Fruit fly (Drosophila melanogaster) whole organism, embryonic: ENCODE data around the gene ClpP.

Experiments
- ATbp ChIP-seq: fragments of 200-800 bp; sonication (Bioruptor generic); optimal IDR thresholded peaks from 2 replicates; lab custom pipeline; 2017; ENCODE audit warnings: missing biosample characterization, mild to moderate bottlenecking, missing genetic modification characterization, missing genetic modification reagents
- Ada2b ChIP-seq: fragments of 200-800 bp; sonication (Bioruptor generic); IDR thresholded peaks from 2 replicates; pipeline ENCODE4 v1.3.6; 2022; ENCODE audit warnings: missing biosample characterization, missing genetic modification characterization
- Antp ChIP-seq: fragments of 200-800 bp; sonication (Bioruptor generic); optimal IDR thresholded peaks from 3 replicates; lab custom pipeline; 2016; ENCODE audit warnings: missing biosample characterization, missing genetic modification characterization
- Bgb ChIP-seq: fragments of 200-800 bp; sonication (Bioruptor generic); IDR thresholded peaks from 2 replicates; pipeline ENCODE4 v1.3.6; 2022; ENCODE audit warnings: missing biosample characterization, missing genetic modification characterization; ENCODE audit not compliant: partially characterized antibody
- Bteb2 ChIP-seq: fragments of 200-800 bp; sonication (Bioruptor generic); optimal IDR thresholded peaks from 2 replicates; lab custom pipeline; 2016; ENCODE audit warnings: missing biosample characterization, missing genetic modification characterization
- CG10366 ChIP-seq: fragments of 200-800 bp; sonication (Bioruptor generic); IDR thresholded peaks from 2 replicates; pipeline ENCODE4 v1.3.6; 2022; ENCODE audit warnings: missing biosample characterization, missing genetic modification characterization
- CG12769 ChIP-seq: fragments of 200-800 bp; sonication (Bioruptor generic); optimal IDR thresholded peaks from 2 replicates; lab custom pipeline; 2019; ENCODE audit warnings: missing biosample characterization, mild to moderate bottlenecking, missing genetic modification characterization, moderate library complexity
- CG1529 ChIP-seq: fragments of 200-800 bp; sonication (Bioruptor generic); optimal IDR thresholded peaks from 3 replicates; lab custom pipeline; 2018; ENCODE audit warnings: missing biosample characterization, missing genetic modification characterization
- CG15479 ChIP-seq: fragments of 200-800 bp; sonication (Bioruptor generic); optimal IDR thresholded peaks from 3 replicates; lab custom pipeline; 2019; ENCODE audit warnings: missing biosample characterization, mild to moderate bottlenecking, missing genetic modification characterization, moderate library complexity
- CG15696 ChIP-seq: fragments of 200-800 bp; sonication (Bioruptor generic); optimal IDR thresholded peaks from 2 replicates; lab custom pipeline; 2019; ENCODE audit warnings: missing biosample characterization, mild to moderate bottlenecking, missing genetic modification characterization, moderate library complexity
- CG16863 ChIP-seq: fragments of 200-800 bp; sonication (Bioruptor generic); optimal IDR thresholded peaks from 3 replicates; lab custom pipeline; 2016; ENCODE audit warnings: missing biosample characterization, missing genetic modification characterization
- CG17802 ChIP-seq: fragments of 200-800 bp; sonication (Bioruptor generic); optimal IDR thresholded peaks from 2 replicates; lab custom pipeline; 2018; ENCODE audit warnings: missing biosample characterization, mild to moderate bottlenecking, missing genetic modification characterization, moderate library complexity
- CG30403 ChIP-seq: fragments of 200-800 bp; sonication (Bioruptor generic); optimal IDR thresholded peaks from 3 replicates; lab custom pipeline; 2016; ENCODE audit warnings: missing biosample characterization, missing genetic modification characterization
- CG31388 ChIP-seq: fragments of 200-800 bp; sonication (Bioruptor generic); optimal IDR thresholded peaks from 2 replicates; lab custom pipeline; 2016; ENCODE audit warnings: missing biosample characterization, missing genetic modification characterization
- CG32772 ChIP-seq: fragments of 200-800 bp; sonication (Bioruptor generic); IDR thresholded peaks from 2 replicates; pipeline ENCODE4 v1.3.6; 2022; ENCODE audit warnings: missing biosample characterization, missing genetic modification characterization
- CG6254 ChIP-seq: fragments of 200-800 bp; sonication (Bioruptor generic); optimal IDR thresholded peaks from 3 replicates; lab custom pipeline; 2017; ENCODE audit warnings: mild to moderate bottlenecking, missing biosample characterization, missing genetic modification reagents, missing genetic modification characterization
- CG6765 ChIP-seq: fragments of 200-800 bp; sonication (Bioruptor generic); optimal IDR thresholded peaks from 3 replicates; lab custom pipeline; 2017; ENCODE audit warnings: missing biosample characterization, mild to moderate bottlenecking, missing genetic modification characterization
- CG7271 ChIP-seq: fragments of 200-800 bp; sonication (Bioruptor generic); optimal IDR thresholded peaks from 2 replicates; lab custom pipeline; 2018; ENCODE audit warnings: missing biosample characterization, mild to moderate bottlenecking, missing genetic modification characterization, moderate library complexity
- CG7786 ChIP-seq: fragments of 200-800 bp; sonication (Bioruptor generic); optimal IDR thresholded peaks from 2 replicates; lab custom pipeline; 2016; ENCODE audit warnings: missing biosample characterization, missing genetic modification characterization
- CG8089 ChIP-seq: fragments of 200-800 bp; sonication (Bioruptor generic); optimal IDR thresholded peaks from 3 replicates; lab custom pipeline; 2016; ENCODE audit warnings: missing biosample characterization, missing genetic modification characterization
- D ChIP-seq, 2 experiments: fragments of 200-800 bp in 1 of 2; fragments of >200 bp in 1 of 2; sonication (Bioruptor generic) in 1 of 2; optimal IDR thresholded peaks; 2 replicates in 1 of 2; 3 replicates in 1 of 2; lab custom pipeline; 2017; ENCODE audit warnings: mild to moderate bottlenecking in 1 of 2, missing biosample characterization in 1 of 2, missing genetic modification characterization in 1 of 2, missing genetic modification reagents in 1 of 2
- Doc2 ChIP-seq: fragments of 200-800 bp; sonication (Bioruptor generic); IDR thresholded peaks from 2 replicates; pipeline ENCODE4 v1.3.6; 2022; ENCODE audit warnings: missing biosample characterization, missing genetic modification characterization
- Doc3 ChIP-seq: fragments of 200-800 bp; sonication (Bioruptor generic); IDR thresholded peaks from 3 replicates; pipeline ENCODE4 v1.3.6; 2022; ENCODE audit warnings: missing biosample characterization, missing genetic modification characterization; ENCODE audit not compliant: partially characterized antibody
- H2.0 ChIP-seq: fragments of 200-800 bp; sonication (Bioruptor generic); IDR thresholded peaks from 2 replicates; pipeline ENCODE4 v1.3.6; 2022; ENCODE audit warnings: missing biosample characterization, missing genetic modification characterization
- HmgD ChIP-seq: fragments of 200-800 bp; sonication (Bioruptor generic); optimal IDR thresholded peaks from 3 replicates; lab custom pipeline; 2016; ENCODE audit warnings: missing biosample characterization, missing genetic modification characterization
- Lim3 ChIP-seq: fragments of 200-800 bp; sonication (Bioruptor generic); IDR thresholded peaks from 2 replicates; pipeline ENCODE4 v1.3.6; 2022; ENCODE audit warnings: missing biosample characterization, missing genetic modification characterization
- MTF-1 ChIP-seq: fragments of 200-800 bp; sonication (Bioruptor generic); optimal IDR thresholded peaks from 2 replicates; lab custom pipeline; 2018; ENCODE audit warnings: missing biosample characterization, mild to moderate bottlenecking, missing genetic modification characterization, borderline replicate concordance
- NC2α ChIP-seq: fragments of 200-800 bp; sonication (Bioruptor generic); optimal IDR thresholded peaks from 2 replicates; lab custom pipeline; 2016; ENCODE audit warnings: missing biosample characterization, missing genetic modification characterization
- NC2β ChIP-seq: fragments of 200-800 bp; sonication (Bioruptor generic); optimal IDR thresholded peaks from 2 replicates; lab custom pipeline; 2016; ENCODE audit warnings: missing biosample characterization, missing genetic modification characterization
- Neu2 ChIP-seq: fragments of 200-800 bp; sonication (Bioruptor generic); optimal IDR thresholded peaks from 3 replicates; lab custom pipeline; 2016; ENCODE audit warnings: missing biosample characterization, missing genetic modification characterization, borderline replicate concordance
- Oli ChIP-seq: fragments of 200-800 bp; sonication (Bioruptor generic); optimal IDR thresholded peaks from 2 replicates; lab custom pipeline; 2018; ENCODE audit warnings: missing biosample characterization, mild to moderate bottlenecking, missing genetic modification characterization, moderate library complexity
- Rfx ChIP-seq: fragments of 200-800 bp; sonication (Bioruptor generic); IDR thresholded peaks from 2 replicates; pipeline ENCODE4 v1.3.6; 2022; ENCODE audit warnings: missing biosample characterization, missing genetic modification characterization
- Taf1 ChIP-seq: fragments of 200-800 bp; sonication (Bioruptor generic); IDR thresholded peaks from 2 replicates; pipeline ENCODE4 v1.3.6; 2022; ENCODE audit warnings: missing biosample characterization, missing genetic modification characterization
- Tbp ChIP-seq: fragments of >200 bp; optimal IDR thresholded peaks from 2 replicates; lab custom pipeline; 2018; ENCODE audit warnings: missing biosample characterization, missing genetic modification characterization
- al ChIP-seq: fragments of 200-800 bp; sonication (Bioruptor generic); IDR thresholded peaks from 2 replicates; pipeline ENCODE4 v1.3.6; 2022; ENCODE audit warnings: missing biosample characterization, missing genetic modification characterization
- bowl ChIP-seq: fragments of 200-800 bp; sonication (Bioruptor generic); IDR thresholded peaks from 2 replicates; pipeline ENCODE4 v1.3.6; 2022; ENCODE audit warnings: missing biosample characterization, missing genetic modification characterization
- br ChIP-seq: fragments of >200 bp; optimal IDR thresholded peaks from 2 replicates; lab custom pipeline; 2017
- crc ChIP-seq: fragments of 200-800 bp; sonication (Bioruptor generic); optimal IDR thresholded peaks from 2 replicates; lab custom pipeline; 2016; ENCODE audit warnings: missing biosample characterization, missing genetic modification characterization
- gsb ChIP-seq: fragments of 200-800 bp; sonication (Bioruptor generic); IDR thresholded peaks from 2 replicates; pipeline ENCODE4 v1.3.6; 2022; ENCODE audit warnings: missing biosample characterization, missing genetic modification characterization
- gsb-n ChIP-seq: fragments of 200-800 bp; sonication (Bioruptor generic); optimal IDR thresholded peaks from 3 replicates; lab custom pipeline; 2018; ENCODE audit warnings: missing biosample characterization, mild to moderate bottlenecking, missing genetic modification characterization
- org-1 ChIP-seq: fragments of 200-800 bp; sonication (Bioruptor generic); optimal IDR thresholded peaks from 2 replicates; lab custom pipeline; 2017; ENCODE audit warnings: missing biosample characterization, missing genetic modification characterization
- pan ChIP-seq, 4 experiments: fragments of >200 bp in 3 of 4; fragments of 200-800 bp in 1 of 4; sonication (Bioruptor generic) in 1 of 4; optimal IDR thresholded peaks in 3 of 4; IDR thresholded peaks in 1 of 4; 2 replicates each; pipeline versions ENCODE4 v1.3.6 to Lab custom; 2017 to 2022; ENCODE audit warnings: missing biosample characterization in 2 of 4, missing genetic modification characterization in 2 of 4, mixed read lengths in 1 of 4
- pho ChIP-seq: fragments of 200-800 bp; sonication (Bioruptor generic); optimal IDR thresholded peaks from 2 replicates; lab custom pipeline; 2016; ENCODE audit warnings: missing biosample characterization, missing genetic modification characterization
- row ChIP-seq: fragments of 200-800 bp; sonication (Bioruptor generic); IDR thresholded peaks from 3 replicates; pipeline ENCODE4 v1.3.6; 2022; ENCODE audit warnings: missing biosample characterization, missing genetic modification characterization
- sima ChIP-seq: fragments of 200-800 bp; sonication (Bioruptor generic); optimal IDR thresholded peaks from 2 replicates; lab custom pipeline; 2016; ENCODE audit warnings: missing biosample characterization, missing genetic modification characterization
- slbo ChIP-seq: fragments of 200-800 bp; sonication (Bioruptor generic); IDR thresholded peaks from 2 replicates; pipeline ENCODE4 v1.3.6; 2022; ENCODE audit warnings: missing biosample characterization, missing genetic modification characterization
- slp2 ChIP-seq: fragments of 200-800 bp; sonication (Bioruptor generic); optimal IDR thresholded peaks from 2 replicates; lab custom pipeline; 2016; ENCODE audit warnings: missing biosample characterization, missing genetic modification characterization
- ssp ChIP-seq: fragments of 200-800 bp; sonication (Bioruptor generic); IDR thresholded peaks from 2 replicates; pipeline ENCODE4 v1.3.6; 2022; ENCODE audit warnings: missing biosample characterization, missing genetic modification characterization
- sug ChIP-seq: fragments of 200-800 bp; optimal IDR thresholded peaks from 2 replicates; lab custom pipeline; 2019; ENCODE audit warnings: missing biosample characterization, mild to moderate bottlenecking, missing genetic modification characterization, moderate library complexity
- ttk ChIP-seq: fragments of 200-800 bp; sonication (Bioruptor generic); IDR thresholded peaks from 2 replicates; pipeline ENCODE4 v2.1.2; 2022; ENCODE audit warnings: missing biosample characterization, missing genetic modification characterization
- tx ChIP-seq: fragments of 200-800 bp; sonication (Bioruptor generic); optimal IDR thresholded peaks from 2 replicates; lab custom pipeline; 2016; ENCODE audit warnings: missing biosample characterization, missing genetic modification characterization

The ClpP gene

DNA sequence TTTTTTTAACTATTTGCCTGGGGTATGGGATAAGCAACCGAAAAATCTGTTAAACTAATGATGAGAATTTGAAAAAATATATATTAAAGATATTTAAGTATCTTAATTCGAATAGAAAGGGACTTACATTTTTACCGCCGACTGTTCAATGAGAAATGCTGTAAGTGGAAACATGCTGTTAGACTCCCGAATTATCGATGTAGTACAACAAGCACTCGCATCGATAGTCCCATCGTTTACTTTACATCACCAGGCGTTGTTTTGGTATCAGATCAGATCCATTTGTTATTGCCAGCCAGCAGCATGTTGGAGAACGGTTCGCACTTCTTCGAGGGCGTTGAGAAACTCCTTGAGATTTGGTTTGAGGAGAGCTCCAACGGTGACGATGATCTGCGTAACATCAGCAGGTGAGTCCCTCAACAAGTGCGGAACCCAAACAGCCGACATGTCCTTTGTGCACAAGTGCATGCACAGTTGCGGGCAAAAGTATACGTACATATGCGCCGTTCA lies 17.3 kb upstream of the ClpP start, which contains the start of gene SamDC (continued):
- TF ChIP-seq slp2 (GFP tag; lab: Kevin White, UChicago) (no peak), Doc2 (GFP tag; lab: Robert Waterston, UW) (no peak), CG15696 (tag; lab: Kevin White, UChicago) (peak; percentile 23), crc (GFP tag; lab: Kevin White, UChicago) (no peak), Doc3 (GFP tag; lab: Robert Waterston, UW) (peak; percentile 68), MTF-1 (GFP tag; lab: Kevin White, UChicago) (no peak), CG17802 (tag; lab: Kevin White, UChicago) (peak; percentile 91), Lim3 (GFP tag; lab: Robert Waterston, UW) (no peak), br (lab: Kevin White, UChicago) (no peak), gsb-n (tag; lab: Kevin White, UChicago) (peak; percentile 24), CG12769 (tag; lab: Kevin White, UChicago) (peak; percentile 32), CG1529 (GFP tag; lab: Kevin White, UChicago) (no peak), CG31388 (GFP tag; lab: Kevin White, UChicago) (no peak), slbo (GFP tag; lab: Robert Waterston, UW) (peak; percentile 57), CG6254 (GFP tag; lab: Kevin White, UChicago) (no peak), Rfx (GFP tag; lab: Robert Waterston, UW) (peak; percentile 69), sima (GFP tag; lab: Kevin White, UChicago) (no peak), Oli (no peak), row (GFP tag; lab: Robert Waterston, UW) (peak; percentile 90), NC2β (GFP tag; lab: Kevin White, UChicago) (no peak), D (optimal IDR thresholded peaks at IDR 0.05; lab: Kevin White, UChicago) (no peak), D (GFP tag; optimal IDR thresholded peaks at IDR 0.05; lab: Kevin White, UChicago) (no peak), CG7271 (tag; lab: Kevin White, UChicago) (no peak), CG10366 (no peak; the same call in 1 of the 2 replicates), tx (GFP tag; lab: Kevin White, UChicago) (no peak), CG16863 (GFP tag; lab: Kevin White, UChicago) (no peak), Bgb (peak; percentile 93), CG15479 (no peak), Antp (peak; percentile 43), pho (GFP tag; lab: Kevin White, UChicago) (peak; percentile 46), ATbp (GFP tag; lab: Kevin White, UChicago) (no peak), CG8089 (GFP tag; lab: Kevin White, UChicago) (no peak), gsb (GFP tag; lab: Robert Waterston, UW) (no peak), Neu2 (GFP tag; lab: Kevin White, UChicago) (no peak), Taf1 (GFP tag; lab: Robert Waterston, UW) (0 out of 2 replicates have a peak, but pooled peaks have one; percentile 15), CG6765 (GFP tag; lab: Kevin White, UChicago) (peak; percentile 31), Ada2b (GFP tag; lab: Robert Waterston, UW) (peak; percentile 63), CG30403 (GFP tag; lab: Kevin White, UChicago) (peak; percentile 55), Tbp (GFP tag; lab: Kevin White, UChicago) (no peak), CG7786 (peak; percentile 16), bowl (no peak), sug (tag; lab: Kevin White, UChicago) (peak; percentile 48), pan (optimal IDR thresholded peaks at IDR 0.05; lab: Kevin White, UChicago) (no peak), pan (GFP tag; optimal IDR thresholded peaks at IDR 0.05 in 1 of 2, IDR thresholded peaks at IDR 0.05 in 1 of 2) (peak in 1 of 2 experiments; percentile 49), H2.0 (GFP tag; lab: Robert Waterston, UW) (no peak), al (GFP tag; lab: Robert Waterston, UW) (0 out of 2 replicates have a peak, but pooled peaks have one; percentile 21), CG32772 (no peak), NC2α (GFP tag; lab: Kevin White, UChicago) (peak; percentile 26), org-1 (GFP tag; lab: Kevin White, UChicago) (no peak), ssp (GFP tag; lab: Robert Waterston, UW) (peak; percentile 98), Bteb2 (GFP tag; lab: Kevin White, UChicago) (no peak), HmgD (GFP tag; lab: Kevin White, UChicago) (peak; percentile 27), ttk (GFP tag; lab: Robert Waterston, UW) (no peak; the same call in 1 of the 2 replicates)
